Fruit fly (Drosophila melanogaster): ENCODE data around the gene Hsp23.

Gene Hsp23

dm6 chr3L:9349314-9349733, 32.4 kb upstream of the Hsp23 start, which contains the start of gene PGRP-LF (continued):
- peak; percentile 16 for TF ChIP-seq CG12659 (GFP tag; optimal IDR thresholded peaks at IDR 0.05)
- no peak for TF ChIP-seq CG14441 (GFP tag; IDR thresholded peaks at IDR 0.05)
- peak; percentile 70; the same call in 1 of the 2 replicates for TF ChIP-seq Adf1 (GFP tag; IDR thresholded peaks at IDR 0.05)
- TF ChIP-seq ATbp (GFP tag; optimal IDR thresholded peaks at IDR 0.05) = no peak
- TF ChIP-seq Rfx (GFP tag; IDR thresholded peaks at IDR 0.05) = peak; percentile 53
- no peak for TF ChIP-seq ken (GFP tag; IDR thresholded peaks at IDR 0.05)
- TF ChIP-seq pzg (GFP tag; optimal IDR thresholded peaks at IDR 0.05) = no peak
- no peak for TF ChIP-seq CG15696 (tag; optimal IDR thresholded peaks at IDR 0.05)
- TF ChIP-seq CG14710 (tag; optimal IDR thresholded peaks at IDR 0.05) = no peak
- no peak for TF ChIP-seq CG43689 (GFP tag; IDR thresholded peaks at IDR 0.05)
- TF ChIP-seq CG13624 (GFP tag; optimal IDR thresholded peaks at IDR 0.05) = peak; percentile 82
- TF ChIP-seq CG18599 (GFP tag; optimal IDR thresholded peaks at IDR 0.05) = peak; percentile 33
- peak; percentile 35; the same call in 1 of the 2 replicates for TF ChIP-seq CG32767 (GFP tag; IDR thresholded peaks at IDR 0.05)
- no peak for TF ChIP-seq Usf (GFP tag; optimal IDR thresholded peaks at IDR 0.05)
- TF ChIP-seq Hsf (GFP tag; optimal IDR thresholded peaks at IDR 0.05) = no peak
- TF ChIP-seq CHES-1-like (GFP tag; optimal IDR thresholded peaks at IDR 0.05) = peak; percentile 22
- no peak for TF ChIP-seq CG18764 (GFP tag; optimal IDR thresholded peaks at IDR 0.05)
- no peak for TF ChIP-seq crol (GFP tag; IDR thresholded peaks at IDR 0.05)
- TF ChIP-seq Fer1 (GFP tag; optimal IDR thresholded peaks at IDR 0.05) = peak; percentile 52
- TF ChIP-seq grau (tag; optimal IDR thresholded peaks at IDR 0.05) = peak; percentile 30
- TF ChIP-seq CG3163 (GFP tag; optimal IDR thresholded peaks at IDR 0.05) = peak; percentile 5
- no peak for TF ChIP-seq CG11093 (GFP tag; IDR thresholded peaks at IDR 0.05)
- peak; percentile 5 for TF ChIP-seq mirr (GFP tag; optimal IDR thresholded peaks at IDR 0.05)
- TF ChIP-seq tio (GFP tag; optimal IDR thresholded peaks at IDR 0.05) = no peak
- TF ChIP-seq Xbp1 (GFP tag; optimal IDR thresholded peaks at IDR 0.05) = peak; percentile 25
- TF ChIP-seq br (optimal IDR thresholded peaks at IDR 0.05) = no peak
- TF ChIP-seq CG34224 (GFP tag; IDR thresholded peaks at IDR 0.05; ENCODE audit: partially characterized antibody) = peak; percentile 14; the same call in 1 of the 3 replicates
- TF ChIP-seq NK7.1 (GFP tag; optimal IDR thresholded peaks at IDR 0.05) = no peak
- TF ChIP-seq CG42726 (GFP tag; IDR thresholded peaks at IDR 0.05; ENCODE audit: partially characterized antibody) = no peak
- TF ChIP-seq CG17568 (GFP tag; optimal IDR thresholded peaks at IDR 0.05) = peak; percentile 64
- no peak for TF ChIP-seq CG1024 (GFP tag; IDR thresholded peaks at IDR 0.05)
- no peak for TF ChIP-seq oc (tag; optimal IDR thresholded peaks at IDR 0.05)
- TF ChIP-seq Dbx (GFP tag; IDR thresholded peaks at IDR 0.05) = peak; percentile 41; the same call in 1 of the 3 replicates
- no peak for TF ChIP-seq eyg (GFP tag; optimal IDR thresholded peaks at IDR 0.05)
- TF ChIP-seq zen2 (GFP tag; IDR thresholded peaks at IDR 0.05; ENCODE audit: partially characterized antibody) = peak; percentile 37; the same call in 1 of the 3 replicates
- TF ChIP-seq HLH4C (GFP tag; IDR thresholded peaks at IDR 0.05; ENCODE audit: partially characterized antibody) = no peak
- TF ChIP-seq Opbp (GFP tag; IDR thresholded peaks at IDR 0.05; ENCODE audit: partially characterized antibody) = no peak
- no peak for TF ChIP-seq cwo (GFP tag; optimal IDR thresholded peaks at IDR 0.05)
- no peak for TF ChIP-seq pan (optimal IDR thresholded peaks at IDR 0.05)
- peak in 1 of 2 experiments; percentile 5 for TF ChIP-seq pan (GFP tag; optimal IDR thresholded peaks at IDR 0.05 in 1 of 2, IDR thresholded peaks at IDR 0.05 in 1 of 2)
- peak; percentile 1 for TF ChIP-seq CG4424 (GFP tag; optimal IDR thresholded peaks at IDR 0.05)
- TF ChIP-seq klu (GFP tag; IDR thresholded peaks at IDR 0.05) = no peak
- TF ChIP-seq grn (GFP tag; optimal IDR thresholded peaks at IDR 0.05) = peak; percentile 38
- TF ChIP-seq CG11695 (GFP tag; IDR thresholded peaks at IDR 0.05) = no peak
- peak; percentile 48; the same call in 1 of the 2 replicates for TF ChIP-seq CG9932 (GFP tag; IDR thresholded peaks at IDR 0.05)
- no peak for TF ChIP-seq HHEX (GFP tag; optimal IDR thresholded peaks at IDR 0.05)
- TF ChIP-seq row (GFP tag; IDR thresholded peaks at IDR 0.05) = peak; percentile 39; the same call in 1 of the 3 replicates
- no peak for TF ChIP-seq CG4707 (GFP tag; optimal IDR thresholded peaks at IDR 0.05)
- TF ChIP-seq CG12299 (tag; optimal IDR thresholded peaks at IDR 0.05) = peak; percentile 18
- no peak for TF ChIP-seq ap (GFP tag; IDR thresholded peaks at IDR 0.05)
- no peak for TF ChIP-seq Sox102F (GFP tag; optimal IDR thresholded peaks at IDR 0.05)

Measured in whole organism, embryonic.